Worm (Caenorhabditis elegans) whole organism, late embryonic: ENCODE measurements around the gene atp-2.

Source experiments
- C38D4.7 ChIP-seq: fragments of 200-800 bp; sonication (Bioruptor generic); optimal IDR thresholded peaks from 2 replicates; lab custom pipeline; 2018; ENCODE audit warnings: mild to moderate bottlenecking, missing genetic modification characterization, moderate library complexity, missing compliant biosample characterization
- ama-1 ChIP-seq: fragments of 150-350 bp; optimal IDR thresholded peaks from 2 replicates; lab custom pipeline; 2014
- ceh-24 ChIP-seq: sonication (generic microtip); optimal IDR thresholded peaks from 2 replicates; lab custom pipeline; 2016; ENCODE audit warnings: mild to moderate bottlenecking, missing genetic modification characterization, missing compliant biosample characterization
- fax-1 ChIP-seq: sonication (generic microtip); optimal IDR thresholded peaks from 2 replicates; lab custom pipeline; 2016; ENCODE audit warnings: missing genotype, missing genetic modification characterization, missing compliant biosample characterization
- hlh-30 ChIP-seq: sonication (generic microtip); optimal IDR thresholded peaks from 2 replicates; lab custom pipeline; 2017; ENCODE audit warnings: antibody characterized with exemption, missing genetic modification characterization, missing compliant biosample characterization; ENCODE audit not compliant: insufficient read depth
- lin-11 ChIP-seq: fragments of 200-800 bp; sonication (Bioruptor generic); optimal IDR thresholded peaks from 2 replicates; lab custom pipeline; 2018; ENCODE audit warnings: mild to moderate bottlenecking, missing genetic modification characterization, missing compliant biosample characterization
- odd-2 ChIP-seq: sonication (generic microtip); optimal IDR thresholded peaks from 2 replicates; lab custom pipeline; 2017; ENCODE audit warnings: antibody characterized with exemption, mild to moderate bottlenecking, missing genetic modification characterization, missing compliant biosample characterization
- pag-3 ChIP-seq: sonication (generic microtip); optimal IDR thresholded peaks from 2 replicates; lab custom pipeline; 2016; ENCODE audit warnings: missing compliant biosample characterization, missing genetic modification characterization, borderline replicate concordance
- pqm-1 ChIP-seq: sonication (generic microtip); optimal IDR thresholded peaks from 2 replicates; lab custom pipeline; 2016; ENCODE audit warnings: missing genetic modification characterization, missing compliant biosample characterization
- ref-2 ChIP-seq: sonication (generic microtip); optimal IDR thresholded peaks from 2 replicates; lab custom pipeline; 2016; ENCODE audit warnings: missing genetic modification characterization, missing compliant biosample characterization
- sdc-2 ChIP-seq: sonication (generic microtip); optimal IDR thresholded peaks from 2 replicates; lab custom pipeline; 2016; ENCODE audit warnings: missing genotype, missing genetic modification characterization, missing compliant biosample characterization
- unc-86 ChIP-seq: sonication (generic microtip); optimal IDR thresholded peaks from 2 replicates; lab custom pipeline; 2016; ENCODE audit warnings: missing genetic modification characterization, missing compliant biosample characterization

DNA sequence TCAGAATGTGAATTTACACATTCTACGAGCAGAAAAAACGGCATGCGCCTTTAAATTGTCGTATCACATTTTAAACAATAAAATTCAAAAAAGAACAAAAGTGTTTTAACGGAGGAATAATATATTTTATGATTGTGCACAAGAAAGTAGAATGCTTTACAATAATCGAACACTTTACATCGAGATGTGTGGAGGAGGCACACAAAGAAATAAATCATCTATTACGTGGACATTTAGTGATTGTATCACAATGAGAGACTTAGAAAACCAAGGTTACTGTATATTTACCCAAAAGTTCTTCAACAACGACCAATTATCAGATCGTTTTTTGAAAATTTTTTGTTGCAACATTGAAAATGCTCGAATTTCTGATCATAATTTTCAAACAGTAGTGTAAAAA is 17.9 kb upstream of the atp-2 start:
- TF ChIP-seq fax-1 (no peak), ama-1 (lab: Kevin White, UChicago) (no peak), C38D4.7 (GFP tag; lab: Kevin White, UChicago) (no peak), sdc-2 (no peak), hlh-30 (tag; lab: Kevin White, UChicago) (no peak), pag-3 (tag; lab: Kevin White, UChicago) (no peak), unc-86 (no peak), ceh-24 (tag; lab: Kevin White, UChicago) (no peak), pqm-1 (tag; lab: Kevin White, UChicago) (no peak), ref-2 (no peak), lin-11 (tag; lab: Kevin White, UChicago) (no peak), odd-2 (tag; lab: Kevin White, UChicago) (no peak)
